Worm (Caenorhabditis elegans) whole organism, young adult: ENCODE data around the gene snt-1.

ENCODE experiments used
- B0035.1 ChIP-seq: sonication (generic microtip); optimal IDR thresholded peaks from 2 replicates; lab custom pipeline; 2016; ENCODE audit warnings: missing genetic modification characterization, mild to moderate bottlenecking, missing compliant biosample characterization, missing genotype, missing genetic modification reagents
- B0261.1 ChIP-seq: sonication (generic microtip); optimal IDR thresholded peaks from 2 replicates; lab custom pipeline; 2016; ENCODE audit warnings: mild to moderate bottlenecking, missing genetic modification characterization, moderate library complexity, missing compliant biosample characterization
- F39B2.1 ChIP-seq: fragments of 200-800 bp; sonication (Bioruptor generic); IDR thresholded peaks from 2 replicates; pipeline ENCODE4 v1.3.6; 2022; ENCODE audit warnings: missing genetic modification reagents, missing genetic modification characterization, missing compliant biosample characterization
- F49E8.2 ChIP-seq: sonication (generic microtip); optimal IDR thresholded peaks from 3 replicates; lab custom pipeline; 2017; ENCODE audit warnings: missing genetic modification characterization, mild to moderate bottlenecking, missing compliant biosample characterization, antibody characterized with exemption, moderate library complexity; ENCODE audit not compliant: insufficient read depth
- F55B11.4 ChIP-seq: sonication (generic microtip); optimal IDR thresholded peaks from 2 replicates; lab custom pipeline; 2016; ENCODE audit warnings: missing compliant biosample characterization, missing genetic modification characterization, borderline replicate concordance; ENCODE audit not compliant: insufficient read depth
- F57A8.1 ChIP-seq: fragments of 200-800 bp; sonication (Bioruptor generic); optimal IDR thresholded peaks from 2 replicates; lab custom pipeline; 2018; ENCODE audit warnings: mild to moderate bottlenecking, missing genetic modification characterization, moderate library complexity, missing compliant biosample characterization
- Y95B8A.8 ChIP-seq: fragments of 200-800 bp; sonication (Bioruptor generic); IDR thresholded peaks from 2 replicates; pipeline ENCODE4 v1.3.6; 2022; ENCODE audit warnings: missing genetic modification reagents, missing genetic modification characterization, missing compliant biosample characterization
- akir-1 ChIP-seq: fragments of 200-800 bp; sonication (Bioruptor generic); optimal IDR thresholded peaks from 2 replicates; lab custom pipeline; 2018; ENCODE audit warnings: mild to moderate bottlenecking, missing genetic modification characterization, moderate library complexity, missing compliant biosample characterization
- aptf-2 ChIP-seq: fragments of 200-800 bp; sonication (Bioruptor generic); conservative IDR thresholded peaks from 2 replicates; pipeline ENCODE4 v1.3.6; 2022; ENCODE audit warnings: missing genetic modification reagents, missing genetic modification characterization, missing compliant biosample characterization
- athp-1 ChIP-seq: sonication (generic microtip); optimal IDR thresholded peaks from 2 replicates; lab custom pipeline; 2017; ENCODE audit warnings: mild to moderate bottlenecking, missing genetic modification characterization, missing compliant biosample characterization
- attf-3 ChIP-seq: fragments of 200-800 bp; sonication (Bioruptor generic); conservative IDR thresholded peaks from 2 replicates; pipeline ENCODE4 v1.3.6; 2022; ENCODE audit warnings: missing genetic modification reagents, missing genetic modification characterization, missing compliant biosample characterization
- attf-5 ChIP-seq: fragments of 200-800 bp; sonication (Bioruptor generic); optimal IDR thresholded peaks from 2 replicates; lab custom pipeline; 2018; ENCODE audit warnings: mild to moderate bottlenecking, missing genetic modification characterization, missing compliant biosample characterization
- bed-1 ChIP-seq: fragments of 200-800 bp; sonication (Bioruptor generic); IDR thresholded peaks from 2 replicates; pipeline ENCODE4 v1.3.6; 2022; ENCODE audit warnings: missing genetic modification reagents, missing genetic modification characterization, missing compliant biosample characterization
- bed-2 ChIP-seq: fragments of 200-800 bp; sonication (Bioruptor generic); IDR thresholded peaks from 2 replicates; pipeline ENCODE4 v1.3.6; 2022; ENCODE audit warnings: missing genetic modification reagents, missing genetic modification characterization, missing compliant biosample characterization
- ccch-3 ChIP-seq: fragments of 200-800 bp; sonication (Bioruptor generic); optimal IDR thresholded peaks from 2 replicates; lab custom pipeline; 2018; ENCODE audit warnings: mild to moderate bottlenecking, missing genetic modification characterization, missing compliant biosample characterization
- ceh-100 ChIP-seq: fragments of 200-800 bp; sonication (Bioruptor generic); IDR thresholded peaks from 2 replicates; pipeline ENCODE4 v1.3.6; 2022; ENCODE audit warnings: missing genetic modification reagents, missing genetic modification characterization, missing compliant biosample characterization
- ceh-58 ChIP-seq: fragments of 200-800 bp; sonication (Bioruptor generic); IDR thresholded peaks from 2 replicates; pipeline ENCODE4 v1.3.6; 2022; ENCODE audit warnings: missing genetic modification characterization, missing compliant biosample characterization
- ceh-91 ChIP-seq: fragments of 200-800 bp; sonication (Bioruptor generic); IDR thresholded peaks from 2 replicates; pipeline ENCODE4 v1.3.6; 2022; ENCODE audit warnings: missing genetic modification reagents, missing genetic modification characterization, missing compliant biosample characterization
- dox-1 ChIP-seq: fragments of 200-800 bp; sonication (Bioruptor generic); IDR thresholded peaks from 2 replicates; pipeline ENCODE4 v1.3.6; 2022; ENCODE audit warnings: missing genetic modification reagents, missing genetic modification characterization, missing compliant biosample characterization
- hmg-1.2 ChIP-seq: fragments of 200-800 bp; sonication (Bioruptor generic); IDR thresholded peaks from 2 replicates; pipeline ENCODE4 v1.3.6; 2022; ENCODE audit warnings: missing genetic modification reagents, missing genetic modification characterization, missing compliant biosample characterization
- hmg-20 ChIP-seq: fragments of 200-800 bp; sonication (Bioruptor generic); IDR thresholded peaks from 2 replicates; pipeline ENCODE4 v1.3.6; 2022; ENCODE audit warnings: missing genetic modification reagents, missing genetic modification characterization, missing compliant biosample characterization
- let-526 ChIP-seq: fragments of 200-800 bp; sonication (Bioruptor generic); IDR thresholded peaks from 2 replicates; pipeline ENCODE4 v1.3.6; 2022; ENCODE audit warnings: missing genetic modification reagents, missing genetic modification characterization, missing compliant biosample characterization
- lin-26 ChIP-seq: fragments of 200-800 bp; sonication (Bioruptor generic); IDR thresholded peaks from 2 replicates; pipeline ENCODE4 v1.3.6; 2022; ENCODE audit warnings: missing genetic modification reagents, missing genetic modification characterization, missing compliant biosample characterization
- lin-35 ChIP-seq, 3 experiments: fragments of 150-350 bp in 2 of 3; sonication (generic microtip) in 1 of 3; optimal IDR thresholded peaks; 2 replicates each; lab custom pipeline; 2014 to 2018; ENCODE audit warnings: missing biosample characterization in 3 of 3, missing genetic modification characterization in 3 of 3, missing genetic modification reagents in 3 of 3
- lin-40 ChIP-seq: sonication (generic microtip); optimal IDR thresholded peaks from 2 replicates; lab custom pipeline; 2016; ENCODE audit warnings: missing genetic modification characterization, mild to moderate bottlenecking, missing compliant biosample characterization, missing genotype, missing genetic modification reagents
- madf-10 ChIP-seq: sonication (generic microtip); optimal IDR thresholded peaks from 2 replicates; lab custom pipeline; 2016; ENCODE audit warnings: mild to moderate bottlenecking, missing genetic modification characterization, missing compliant biosample characterization
- madf-8 ChIP-seq: fragments of 200-800 bp; sonication (Bioruptor generic); conservative IDR thresholded peaks from 2 replicates; pipeline ENCODE4 v1.3.6; 2022; ENCODE audit warnings: missing genetic modification reagents, missing genetic modification characterization, missing compliant biosample characterization
- mcd-1 ChIP-seq: fragments of 200-800 bp; sonication (Bioruptor generic); IDR thresholded peaks from 2 replicates; pipeline ENCODE4 v1.3.6; 2022; ENCODE audit warnings: missing genetic modification reagents, missing genetic modification characterization, missing compliant biosample characterization
- nfya-1 ChIP-seq: sonication (generic microtip); optimal IDR thresholded peaks from 2 replicates; lab custom pipeline; 2017; ENCODE audit warnings: antibody characterized with exemption, missing compliant biosample characterization, missing genetic modification characterization, borderline replicate concordance; ENCODE audit not compliant: insufficient read depth
- nfya-2 ChIP-seq: fragments of 200-800 bp; sonication (Bioruptor generic); IDR thresholded peaks from 2 replicates; pipeline ENCODE4 v1.3.6; 2022; ENCODE audit warnings: missing genetic modification reagents, missing genetic modification characterization, missing compliant biosample characterization
- nfyb-1 ChIP-seq: fragments of 200-800 bp; sonication (Bioruptor generic); IDR thresholded peaks from 2 replicates; pipeline ENCODE4 v1.3.6; 2022; ENCODE audit warnings: missing genetic modification reagents, missing genetic modification characterization, missing compliant biosample characterization
- nhr-120 ChIP-seq: fragments of 200-800 bp; sonication (Bioruptor generic); IDR thresholded peaks from 2 replicates; pipeline ENCODE4 v1.3.6; 2022; ENCODE audit warnings: missing genetic modification characterization, missing compliant biosample characterization
- nhr-80 ChIP-seq: sonication (generic microtip); optimal IDR thresholded peaks from 2 replicates; lab custom pipeline; 2016; ENCODE audit warnings: missing genetic modification characterization, missing compliant biosample characterization
- snpc-1.1 ChIP-seq: sonication (generic microtip); optimal IDR thresholded peaks from 2 replicates; lab custom pipeline; 2017; ENCODE audit warnings: missing genetic modification characterization, mild to moderate bottlenecking, missing compliant biosample characterization, antibody characterized with exemption, moderate library complexity, missing genotype, missing genetic modification reagents; ENCODE audit not compliant: insufficient read depth
- snpc-3.4 ChIP-seq: sonication (generic microtip); optimal IDR thresholded peaks from 2 replicates; lab custom pipeline; 2017; ENCODE audit warnings: missing genetic modification characterization, mild to moderate bottlenecking, missing compliant biosample characterization, antibody characterized with exemption, moderate library complexity, missing genotype, missing genetic modification reagents
- snpc-4 ChIP-seq, 5 experiments: fragments of 150-350 bp in 1 of 5; sonication (generic microtip) in 4 of 5; optimal IDR thresholded peaks; 2 replicates each; lab custom pipeline; 2014 to 2018; ENCODE audit warnings: missing genetic modification characterization in 5 of 5, missing biosample characterization in 3 of 5, antibody characterized with exemption in 2 of 5, mild to moderate bottlenecking in 2 of 5, missing compliant biosample characterization in 2 of 5, missing genotype in 2 of 5, moderate library complexity in 2 of 5, missing genetic modification reagents in 1 of 5
- somi-1 ChIP-seq: fragments of 200-800 bp; sonication (Bioruptor generic); optimal IDR thresholded peaks from 2 replicates; lab custom pipeline; 2018; ENCODE audit warnings: mild to moderate bottlenecking, missing genetic modification characterization, missing compliant biosample characterization
- tbp1 ChIP-seq: fragments of 200-800 bp; sonication (Bioruptor generic); optimal IDR thresholded peaks from 2 replicates; lab custom pipeline; 2018; ENCODE audit warnings: mild to moderate bottlenecking, missing genetic modification characterization, missing compliant biosample characterization
- unc-130 ChIP-seq: sonication (generic microtip); optimal IDR thresholded peaks from 2 replicates; lab custom pipeline; 2016; ENCODE audit warnings: missing genetic modification reagents, missing genetic modification characterization, missing compliant biosample characterization
- zfh-2 ChIP-seq: fragments of 200-800 bp; sonication (Bioruptor generic); conservative IDR thresholded peaks from 2 replicates; pipeline ENCODE4 v1.3.6; 2022; ENCODE audit warnings: missing genetic modification reagents, missing genetic modification characterization, missing compliant biosample characterization
- zim-3 ChIP-seq: sonication (generic microtip); optimal IDR thresholded peaks from 2 replicates; lab custom pipeline; 2017; ENCODE audit warnings: mild to moderate bottlenecking, missing genetic modification characterization, moderate library complexity, missing compliant biosample characterization
- ztf-18 ChIP-seq: sonication (generic microtip); optimal IDR thresholded peaks from 2 replicates; lab custom pipeline; 2016; ENCODE audit warnings: missing genotype, mild to moderate bottlenecking, missing genetic modification characterization, missing compliant biosample characterization
- ztf-22 ChIP-seq: fragments of 200-800 bp; sonication (Bioruptor generic); optimal IDR thresholded peaks from 2 replicates; lab custom pipeline; 2018; ENCODE audit warnings: mild to moderate bottlenecking, missing genetic modification characterization, moderate library complexity, missing compliant biosample characterization
- ztf-25 ChIP-seq: fragments of 200-800 bp; sonication (Bioruptor generic); IDR thresholded peaks from 2 replicates; pipeline ENCODE4 v1.3.6; 2022; ENCODE audit warnings: missing genetic modification reagents, missing genetic modification characterization, missing compliant biosample characterization
- ztf-26 ChIP-seq: sonication (generic microtip); optimal IDR thresholded peaks from 2 replicates; lab custom pipeline; 2017; ENCODE audit warnings: missing genetic modification characterization, missing compliant biosample characterization
- ztf-3 ChIP-seq: fragments of 200-800 bp; sonication (Bioruptor generic); optimal IDR thresholded peaks from 2 replicates; lab custom pipeline; 2018; ENCODE audit warnings: mild to moderate bottlenecking, missing genetic modification characterization, missing compliant biosample characterization

Gene snt-1

ce11 chrII:6858201-6858600, 47.4 kb downstream of the snt-1 start, which contains the start of gene dnj-5:
Gene dnj-5, minus strand, starts transcription at chrII:6858301.
- TF ChIP-seq B0035.1 (tag; lab: Kevin White, UChicago), result no peak
- TF ChIP-seq ccch-3 (GFP tag; lab: Kevin White, UChicago), result no peak
- TF ChIP-seq F57A8.1 (GFP tag; lab: Kevin White, UChicago), result no peak
- TF ChIP-seq mcd-1, result no peak
- no peak for TF ChIP-seq nhr-120 (GFP tag; lab: Robert Waterston, UW)
- no peak for TF ChIP-seq ztf-3 (GFP tag; lab: Kevin White, UChicago)
- no peak for TF ChIP-seq bed-2
- no peak for TF ChIP-seq bed-1 (GFP tag; lab: Robert Waterston, UW)
- no peak for TF ChIP-seq snpc-1.1 (tag; lab: Kevin White, UChicago)
- TF ChIP-seq somi-1 (GFP tag; lab: Kevin White, UChicago), result no peak
- no peak for TF ChIP-seq ztf-18 (tag; lab: Kevin White, UChicago)
- no peak for TF ChIP-seq tbp1

- TF ChIP-seq hmg-1.2 (GFP tag; lab: Robert Waterston, UW) (peak; percentile 84; the same call in 1 of the 2 replicates), attf-5 (GFP tag; lab: Kevin White, UChicago) (no peak), Y95B8A.8 (GFP tag; lab: Robert Waterston, UW) (no peak), lin-26 (no peak), snpc-3.4 (tag; lab: Kevin White, UChicago) (no peak), F39B2.1 (GFP tag; lab: Robert Waterston, UW) (no peak), attf-3 (GFP tag; lab: Robert Waterston, UW) (no peak), ztf-18 (tag; lab: Kevin White, UChicago) (peak; percentile 11), F49E8.2 (tag; lab: Kevin White, UChicago) (no peak), ztf-26 (tag; lab: Kevin White, UChicago) (no peak), dox-1 (GFP tag; lab: Robert Waterston, UW) (no peak), athp-1 (tag; lab: Kevin White, UChicago) (no peak), unc-130 (GFP tag; lab: Kevin White, UChicago) (no peak), ceh-58 (GFP tag; lab: Robert Waterston, UW) (no peak), ztf-25 (GFP tag; lab: Robert Waterston, UW) (no peak), zfh-2 (GFP tag; lab: Robert Waterston, UW) (no peak), nfya-2 (GFP tag; lab: Robert Waterston, UW) (no peak), lin-40 (tag; lab: Kevin White, UChicago) (no peak), madf-8 (GFP tag; lab: Robert Waterston, UW) (no peak), snpc-4 (GFP tag; optimal IDR thresholded peaks at IDR 0.05; lab: Kevin White, UChicago) (no peak), snpc-4 (tag; optimal IDR thresholded peaks at IDR 0.05; lab: Kevin White, UChicago) (peak in 1 of 4 experiments; percentile 1), F55B11.4 (no peak), madf-10 (no peak), ceh-100 (GFP tag; lab: Robert Waterston, UW) (no peak), nhr-80 (tag; lab: Kevin White, UChicago) (peak; percentile 61), zim-3 (tag; lab: Kevin White, UChicago) (no peak), nfya-1 (tag; lab: Kevin White, UChicago) (no peak), hmg-20 (GFP tag; lab: Robert Waterston, UW) (no peak), lin-35 (GFP tag; optimal IDR thresholded peaks at IDR 0.05; lab: Kevin White, UChicago) (peak in 1 of 3 experiments; percentile 11), ztf-22 (GFP tag; lab: Kevin White, UChicago) (no peak), nhr-120 (GFP tag; lab: Robert Waterston, UW) (no peak), nfyb-1 (GFP tag; lab: Robert Waterston, UW) (no peak), ccch-3 (GFP tag; lab: Kevin White, UChicago) (no peak), akir-1 (no peak), B0261.1 (tag; lab: Kevin White, UChicago) (no peak), let-526 (no peak), aptf-2 (no peak), ceh-91 (GFP tag; lab: Robert Waterston, UW) (no peak), tbp1 (peak; percentile 16)
These were observed 48.1 kb downstream of the snt-1 start for ce11 chrII:6858835-6859234.
